Worm (Caenorhabditis elegans) whole organism, L2 larva: ENCODE data around the gene R02F11.12.

Experiments used
- egl-27 ChIP-seq: sonication (generic microtip); optimal IDR thresholded peaks from 3 replicates; lab custom pipeline; 2017; ENCODE audit warnings: missing biosample characterization, missing genetic modification reagents, missing genetic modification characterization
- mab-5 ChIP-seq: fragments of 150-350 bp; optimal IDR thresholded peaks from 2 replicates; lab custom pipeline; 2014; ENCODE audit warnings: missing biosample characterization, missing genetic modification characterization
- nhr-25 ChIP-seq: fragments of 150-350 bp; sonication (generic microtip); optimal IDR thresholded peaks from 3 replicates; lab custom pipeline; 2014; ENCODE audit warnings: missing biosample characterization, missing genetic modification characterization
- nhr-77 ChIP-seq: fragments of 150-350 bp; optimal IDR thresholded peaks from 2 replicates; lab custom pipeline; 2014; ENCODE audit warnings: missing biosample characterization, missing genetic modification characterization
- snpc-4 ChIP-seq: fragments of 150-350 bp; optimal IDR thresholded peaks from 2 replicates; lab custom pipeline; 2014; ENCODE audit warnings: missing biosample characterization, missing genetic modification characterization

- TF ChIP-seq egl-27 (tag; lab: Kevin White, UChicago) (no peak), snpc-4 (tag; lab: Kevin White, UChicago) (no peak), nhr-25 (tag; lab: Kevin White, UChicago) (no peak), mab-5 (tag; lab: Kevin White, UChicago) (no peak), nhr-77 (no peak)
These were observed 1.6 kb upstream of the R02F11.12 start, which contains the start of gene R02F11.10 for ce11 chrV:4788823-4789222.
